Fruit fly (Drosophila melanogaster): ENCODE data around the gene Ravus.

Ravus gene

dm6 chr3R:13290329-13290728 lies 26.5 kb upstream of the Ravus start, which contains the start of gene Osi22:
Gene Osi22 (plus strand): TSS chr3R:13290629.
- TF ChIP-seq Dll (optimal IDR thresholded peaks at IDR 0.05) (no peak), pan (optimal IDR thresholded peaks at IDR 0.05) (no peak), usp (GFP tag; optimal IDR thresholded peaks at IDR 0.05) (no peak), CG8478 (optimal IDR thresholded peaks at IDR 0.05) (no peak), psq (optimal IDR thresholded peaks at IDR 0.05) (no peak), EcR (GFP tag; optimal IDR thresholded peaks at IDR 0.05) (no peak)

dm6 chr3R:13288763-13289312 lies 25.0 kb upstream of the Ravus start, which contains the start of gene apn:
Gene apn (minus strand): TSS chr3R:13288813.
- TF ChIP-seq CG8478 (optimal IDR thresholded peaks at IDR 0.05) (no peak), psq (optimal IDR thresholded peaks at IDR 0.05) (no peak), usp (GFP tag; optimal IDR thresholded peaks at IDR 0.05) (no peak), pan (optimal IDR thresholded peaks at IDR 0.05) (no peak), EcR (GFP tag; optimal IDR thresholded peaks at IDR 0.05) (no peak)

dm6 chr3R:13286118-13286579 lies 22.3 kb upstream of the Ravus start, which contains the start of gene CG15888:
Gene CG15888 (minus strand): TSS chr3R:13286529.
- TF ChIP-seq Dll (optimal IDR thresholded peaks at IDR 0.05), result no peak
- TF ChIP-seq CG8478 (optimal IDR thresholded peaks at IDR 0.05), result no peak
- TF ChIP-seq usp (GFP tag; optimal IDR thresholded peaks at IDR 0.05), result no peak
- TF ChIP-seq psq (optimal IDR thresholded peaks at IDR 0.05), result no peak
- TF ChIP-seq EcR (GFP tag; optimal IDR thresholded peaks at IDR 0.05), result no peak
- no peak for TF ChIP-seq pan (optimal IDR thresholded peaks at IDR 0.05)

- TF ChIP-seq EcR (GFP tag; optimal IDR thresholded peaks at IDR 0.05), result no peak
- no peak for TF ChIP-seq CG8478 (optimal IDR thresholded peaks at IDR 0.05)
- no peak for TF ChIP-seq psq (optimal IDR thresholded peaks at IDR 0.05)
- TF ChIP-seq usp (GFP tag; optimal IDR thresholded peaks at IDR 0.05), result no peak
- TF ChIP-seq pan (optimal IDR thresholded peaks at IDR 0.05), result no peak
- TF ChIP-seq Dll (optimal IDR thresholded peaks at IDR 0.05), result no peak
Measured at dm6 chr3R:13285110-13285509, 21.2 kb upstream of the Ravus start.

- TF ChIP-seq pan (optimal IDR thresholded peaks at IDR 0.05) (no peak), Dll (optimal IDR thresholded peaks at IDR 0.05) (no peak)
Measured at dm6 chr3R:13279419-13279818, 15.6 kb upstream of the Ravus start, which contains the start of gene CG8630. Gene CG8630 (plus strand): TSS chr3R:13279721.

- TF ChIP-seq CG8478 (optimal IDR thresholded peaks at IDR 0.05) (no peak), psq (optimal IDR thresholded peaks at IDR 0.05) (no peak), EcR (GFP tag; optimal IDR thresholded peaks at IDR 0.05) (no peak), usp (GFP tag; optimal IDR thresholded peaks at IDR 0.05) (no peak), Dll (optimal IDR thresholded peaks at IDR 0.05) (no peak), pan (optimal IDR thresholded peaks at IDR 0.05) (no peak)
Measured at dm6 chr3R:13275473-13275872, 11.6 kb upstream of the Ravus start.

dm6 chr3R:13274257-13274796 lies 10.5 kb upstream of the Ravus start:
- TF ChIP-seq pan (optimal IDR thresholded peaks at IDR 0.05) (no peak), Dll (optimal IDR thresholded peaks at IDR 0.05) (no peak), usp (GFP tag; optimal IDR thresholded peaks at IDR 0.05) (no peak), psq (optimal IDR thresholded peaks at IDR 0.05) (no peak), EcR (GFP tag; optimal IDR thresholded peaks at IDR 0.05) (no peak), CG8478 (optimal IDR thresholded peaks at IDR 0.05) (no peak)

dm6 chr3R:13273462-13273861 lies 9.6 kb upstream of the Ravus start:
- TF ChIP-seq pan (optimal IDR thresholded peaks at IDR 0.05), result no peak
- no peak for TF ChIP-seq usp (GFP tag; optimal IDR thresholded peaks at IDR 0.05)
- TF ChIP-seq CG8478 (optimal IDR thresholded peaks at IDR 0.05), result no peak
- TF ChIP-seq psq (optimal IDR thresholded peaks at IDR 0.05), result no peak
- no peak for TF ChIP-seq Dll (optimal IDR thresholded peaks at IDR 0.05)
- TF ChIP-seq EcR (GFP tag; optimal IDR thresholded peaks at IDR 0.05), result no peak

- TF ChIP-seq EcR (GFP tag; optimal IDR thresholded peaks at IDR 0.05), result no peak
- no peak for TF ChIP-seq usp (GFP tag; optimal IDR thresholded peaks at IDR 0.05)
- TF ChIP-seq CG8478 (optimal IDR thresholded peaks at IDR 0.05), result no peak
- no peak for TF ChIP-seq psq (optimal IDR thresholded peaks at IDR 0.05)
- TF ChIP-seq Dll (optimal IDR thresholded peaks at IDR 0.05), result no peak
Measured at dm6 chr3R:13271758-13272157, 7.9 kb upstream of the Ravus start, which contains the start of gene TBC1D5. Gene TBC1D5 (minus strand): TSS chr3R:13272011.

- TF ChIP-seq EcR (GFP tag; optimal IDR thresholded peaks at IDR 0.05) (no peak), Dll (optimal IDR thresholded peaks at IDR 0.05) (no peak), psq (optimal IDR thresholded peaks at IDR 0.05) (no peak), usp (GFP tag; optimal IDR thresholded peaks at IDR 0.05) (no peak), pan (optimal IDR thresholded peaks at IDR 0.05) (no peak), CG8478 (optimal IDR thresholded peaks at IDR 0.05) (no peak)
Measured at dm6 chr3R:13270648-13271047, 6.8 kb upstream of the Ravus start.

- TF ChIP-seq psq (optimal IDR thresholded peaks at IDR 0.05) (no peak), pan (optimal IDR thresholded peaks at IDR 0.05) (no peak), CG8478 (optimal IDR thresholded peaks at IDR 0.05) (no peak), Dll (optimal IDR thresholded peaks at IDR 0.05) (no peak), usp (GFP tag; optimal IDR thresholded peaks at IDR 0.05) (no peak)
Measured at dm6 chr3R:13261706-13262105, 2.2 kb downstream of the Ravus start.

dm6 chr3R:13260114-13260673 lies 3.7 kb downstream of the Ravus start, which contains the start of gene CG11686:
Gene CG11686 (plus strand): TSS chr3R:13260356.
- TF ChIP-seq pan (optimal IDR thresholded peaks at IDR 0.05) (no peak), Dll (optimal IDR thresholded peaks at IDR 0.05) (no peak), psq (optimal IDR thresholded peaks at IDR 0.05) (no peak), CG8478 (optimal IDR thresholded peaks at IDR 0.05) (no peak), EcR (GFP tag; optimal IDR thresholded peaks at IDR 0.05) (no peak), usp (GFP tag; optimal IDR thresholded peaks at IDR 0.05) (no peak)

Measured in whole organism.